Fruit fly (Drosophila melanogaster): ENCODE measurements around the gene Polr3I.

Polr3I gene

dm6 chrX:16930465-16931286 is 46.3 kb downstream of the Polr3I start:
- TF ChIP-seq kay (GFP tag; ENCODE audit: borderline replicate concordance): peak; percentile 26
- TF ChIP-seq CG14711 (tag; optimal IDR thresholded peaks at IDR 0.05): peak; percentile 12
- TF ChIP-seq tj (GFP tag; optimal IDR thresholded peaks at IDR 0.05): no peak
- peak; percentile 31 for TF ChIP-seq CG7101 (tag; optimal IDR thresholded peaks at IDR 0.05)

- TF ChIP-seq ovo (GFP tag; optimal IDR thresholded peaks at IDR 0.05) (no peak), kay (GFP tag; ENCODE audit: borderline replicate concordance) (peak; percentile 27)
Measured at dm6 chrX:16931994-16932819, 47.8 kb downstream of the Polr3I start.

dm6 chrX:16932820-16933386 is 48.5 kb downstream of the Polr3I start:
- no peak for TF ChIP-seq pad (GFP tag; optimal IDR thresholded peaks at IDR 0.05)
- TF ChIP-seq CG14711 (tag; optimal IDR thresholded peaks at IDR 0.05): no peak
- TF ChIP-seq ovo (GFP tag; optimal IDR thresholded peaks at IDR 0.05): no peak
- no peak for TF ChIP-seq Crg-1 (GFP tag; optimal IDR thresholded peaks at IDR 0.05)
- no peak for TF ChIP-seq CG1620 (GFP tag; optimal IDR thresholded peaks at IDR 0.05)
- no peak for TF ChIP-seq Mnt (GFP tag; optimal IDR thresholded peaks at IDR 0.05)
- no peak for TF ChIP-seq Hr96 (GFP tag; optimal IDR thresholded peaks at IDR 0.05)
- no peak for TF ChIP-seq CG12768 (GFP tag; optimal IDR thresholded peaks at IDR 0.05)
- no peak for TF ChIP-seq kay (GFP tag; ENCODE audit: borderline replicate concordance)
- no peak for TF ChIP-seq cnc (optimal IDR thresholded peaks at IDR 0.05)
- no peak for TF ChIP-seq tj (GFP tag; optimal IDR thresholded peaks at IDR 0.05)
- TF ChIP-seq bab1 (GFP tag; optimal IDR thresholded peaks at IDR 0.05): no peak
- no peak for TF ChIP-seq cic (GFP tag; optimal IDR thresholded peaks at IDR 0.05)
- TF ChIP-seq CG33017 (tag; optimal IDR thresholded peaks at IDR 0.05): no peak
- no peak for TF ChIP-seq CG7101 (tag; optimal IDR thresholded peaks at IDR 0.05)
- no peak for TF ChIP-seq Clk (GFP tag; optimal IDR thresholded peaks at IDR 0.05)

dm6 chrX:16934430-16934829 is 50.0 kb downstream of the Polr3I start:
- no peak for TF ChIP-seq CG33017 (tag; optimal IDR thresholded peaks at IDR 0.05)
